Worm (Caenorhabditis elegans) whole organism, L3 larva: ENCODE results near the gene F38B6.3.

ENCODE experiments used
- R02D3.7 ChIP-seq: fragments of 150-350 bp; optimal IDR thresholded peaks from 2 replicates; lab custom pipeline; 2014; ENCODE audit warnings: missing biosample characterization, missing genetic modification characterization
- ZK546.5 ChIP-seq: sonication (generic microtip); optimal IDR thresholded peaks from 2 replicates; lab custom pipeline; 2017; ENCODE audit warnings: missing biosample characterization, missing genetic modification characterization
- ama-1 ChIP-seq: fragments of 150-350 bp; optimal IDR thresholded peaks from 2 replicates; lab custom pipeline; 2018
- ceh-16 ChIP-seq: sonication (generic microtip); optimal IDR thresholded peaks from 2 replicates; lab custom pipeline; 2017; ENCODE audit warnings: missing biosample characterization, missing genetic modification characterization
- ceh-28 ChIP-seq: fragments of 150-350 bp; optimal IDR thresholded peaks from 2 replicates; lab custom pipeline; 2014; ENCODE audit warnings: missing biosample characterization, missing genetic modification reagents, missing genetic modification characterization
- ceh-82 ChIP-seq: fragments of 150-350 bp; optimal IDR thresholded peaks from 2 replicates; lab custom pipeline; 2014; ENCODE audit warnings: missing biosample characterization, missing genetic modification characterization
- ceh-9 ChIP-seq: sonication (generic microtip); optimal IDR thresholded peaks from 2 replicates; lab custom pipeline; 2018; ENCODE audit warnings: missing biosample characterization, missing genetic modification characterization
- daf-12 ChIP-seq: fragments of 150-350 bp; optimal IDR thresholded peaks from 2 replicates; lab custom pipeline; 2014; ENCODE audit warnings: missing biosample characterization, missing genetic modification reagents, missing genetic modification characterization
- egl-27 ChIP-seq: sonication (generic microtip); optimal IDR thresholded peaks from 4 replicates; lab custom pipeline; 2017; ENCODE audit warnings: missing biosample characterization, missing genetic modification reagents, missing genetic modification characterization
- elt-2 ChIP-seq: sonication (generic microtip); optimal IDR thresholded peaks from 2 replicates; lab custom pipeline; 2016; ENCODE audit warnings: missing genetic modification reagents, mild to moderate bottlenecking, missing genetic modification characterization, missing compliant biosample characterization
- elt-3 ChIP-seq, 3 experiments: fragments of 150-350 bp in 1 of 3; sonication (generic microtip) in 2 of 3; optimal IDR thresholded peaks; 2 replicates in 2 of 3; 4 replicates in 1 of 3; lab custom pipeline; 2014 to 2017; ENCODE audit warnings: missing biosample characterization in 3 of 3, missing genetic modification characterization in 3 of 3
- eor-1 ChIP-seq, 2 experiments: fragments of 150-350 bp; optimal IDR thresholded peaks; 2 replicates each; lab custom pipeline; 2014 to 2018; ENCODE audit warnings: missing biosample characterization in 2 of 2, missing genetic modification characterization in 2 of 2
- fkh-10 ChIP-seq: sonication (generic microtip); optimal IDR thresholded peaks from 2 replicates; lab custom pipeline; 2017; ENCODE audit warnings: missing biosample characterization, missing genetic modification reagents, missing genetic modification characterization
- fkh-2 ChIP-seq: fragments of 150-350 bp; optimal IDR thresholded peaks from 2 replicates; lab custom pipeline; 2014; ENCODE audit warnings: missing biosample characterization, missing genetic modification reagents, missing genetic modification characterization
- fos-1 ChIP-seq: fragments of 150-350 bp; optimal IDR thresholded peaks from 2 replicates; lab custom pipeline; 2014; ENCODE audit warnings: missing biosample characterization, missing genetic modification characterization
- jun-1 ChIP-seq: fragments of 150-350 bp; optimal IDR thresholded peaks from 2 replicates; lab custom pipeline; 2014; ENCODE audit warnings: missing biosample characterization, missing genetic modification reagents, missing genetic modification characterization
- lin-15B ChIP-seq: fragments of 150-350 bp; optimal IDR thresholded peaks from 2 replicates; lab custom pipeline; 2014; ENCODE audit warnings: missing biosample characterization, missing genetic modification characterization
- lsy-12 ChIP-seq: sonication (generic microtip); optimal IDR thresholded peaks from 2 replicates; lab custom pipeline; 2016; ENCODE audit warnings: mild to moderate bottlenecking, missing genetic modification characterization, missing compliant biosample characterization
- mdl-1 ChIP-seq: fragments of 150-350 bp; optimal IDR thresholded peaks from 2 replicates; lab custom pipeline; 2014; ENCODE audit warnings: missing biosample characterization, missing genetic modification characterization
- mml-1 ChIP-seq: fragments of 150-350 bp; sonication (generic microtip); optimal IDR thresholded peaks from 3 replicates; lab custom pipeline; 2014; ENCODE audit warnings: missing biosample characterization, missing genetic modification characterization
- nhr-11 ChIP-seq: fragments of 150-350 bp; optimal IDR thresholded peaks from 2 replicates; lab custom pipeline; 2014; ENCODE audit warnings: missing biosample characterization, missing genetic modification characterization
- nhr-12 ChIP-seq: fragments of 150-350 bp; optimal IDR thresholded peaks from 2 replicates; lab custom pipeline; 2014; ENCODE audit warnings: missing biosample characterization, missing genetic modification characterization
- nhr-23 ChIP-seq: fragments of 150-350 bp; optimal IDR thresholded peaks from 2 replicates; lab custom pipeline; 2014; ENCODE audit warnings: missing biosample characterization, missing genetic modification reagents, missing genetic modification characterization
- nhr-25 ChIP-seq: sonication (generic microtip); optimal IDR thresholded peaks from 2 replicates; lab custom pipeline; 2017; ENCODE audit warnings: missing biosample characterization, missing genetic modification characterization
- nhr-28 ChIP-seq: fragments of 150-350 bp; optimal IDR thresholded peaks from 2 replicates; lab custom pipeline; 2014; ENCODE audit warnings: missing biosample characterization, missing genetic modification characterization
- nhr-43 ChIP-seq: sonication (generic microtip); optimal IDR thresholded peaks from 2 replicates; lab custom pipeline; 2016; ENCODE audit warnings: mild to moderate bottlenecking, missing genetic modification characterization, missing compliant biosample characterization; ENCODE audit not compliant: poor library complexity, severe bottlenecking
- nhr-67 ChIP-seq: fragments of 150-350 bp; optimal IDR thresholded peaks from 2 replicates; lab custom pipeline; 2014; ENCODE audit warnings: missing biosample characterization, missing genetic modification characterization
- nhr-76 ChIP-seq: fragments of 150-350 bp; sonication (generic microtip); optimal IDR thresholded peaks from 5 replicates; lab custom pipeline; 2014; ENCODE audit warnings: missing biosample characterization, missing genetic modification characterization
- pha-4 ChIP-seq: fragments of 150-350 bp; optimal IDR thresholded peaks from 2 replicates; lab custom pipeline; 2014; ENCODE audit warnings: missing biosample characterization, missing genetic modification reagents, missing genetic modification characterization
- pqm-1 ChIP-seq: fragments of 150-350 bp; optimal IDR thresholded peaks from 2 replicates; lab custom pipeline; 2017; ENCODE audit warnings: missing biosample characterization, missing genetic modification characterization, inconsistent platforms
- sea-2 ChIP-seq: fragments of 150-350 bp; sonication (generic microtip); optimal IDR thresholded peaks from 4 replicates; lab custom pipeline; 2014; ENCODE audit warnings: missing biosample characterization, missing genetic modification reagents, missing genetic modification characterization
- skn-1 ChIP-seq: fragments of 150-350 bp; optimal IDR thresholded peaks from 2 replicates; lab custom pipeline; 2014; ENCODE audit warnings: missing biosample characterization, missing genetic modification characterization
- snpc-4 ChIP-seq: fragments of 150-350 bp; optimal IDR thresholded peaks from 2 replicates; lab custom pipeline; 2014; ENCODE audit warnings: missing biosample characterization, missing genetic modification characterization
- unc-39 ChIP-seq: sonication (generic microtip); optimal IDR thresholded peaks from 4 replicates; lab custom pipeline; 2017; ENCODE audit warnings: missing biosample characterization, missing genetic modification characterization
- unc-62 ChIP-seq: fragments of 150-350 bp; sonication (generic microtip); optimal IDR thresholded peaks from 4 replicates; lab custom pipeline; 2014; ENCODE audit warnings: missing biosample characterization, missing genetic modification reagents, missing genetic modification characterization
- zag-1 ChIP-seq: fragments of 150-350 bp; optimal IDR thresholded peaks from 2 replicates; lab custom pipeline; 2014; ENCODE audit warnings: missing biosample characterization, missing genetic modification characterization
- ztf-11 ChIP-seq: fragments of 150-350 bp; optimal IDR thresholded peaks from 2 replicates; lab custom pipeline; 2014; ENCODE audit warnings: missing biosample characterization, missing genetic modification characterization

The F38B6.3 gene

ce11 chrX:6693331-6693730, at the start of gene F38B6.3:
F38B6.3 (plus strand) TSS chrX:6693631.
- TF ChIP-seq ztf-11 (tag; lab: Kevin White, UChicago) (no peak), ceh-9 (tag; lab: Kevin White, UChicago) (no peak), ZK546.5 (tag; lab: Kevin White, UChicago) (no peak), mml-1 (tag; lab: Kevin White, UChicago) (no peak), ama-1 (no peak), ceh-16 (no peak), lsy-12 (no peak), nhr-25 (tag; lab: Kevin White, UChicago) (no peak), unc-39 (tag; lab: Kevin White, UChicago) (no peak), ceh-82 (tag; lab: Kevin White, UChicago) (no peak), lin-15B (tag; lab: Kevin White, UChicago) (no peak), sea-2 (GFP tag; lab: Kevin White, UChicago) (no peak), snpc-4 (no peak), fkh-10 (GFP tag; lab: Kevin White, UChicago) (no peak), elt-3 (tag; optimal IDR thresholded peaks at IDR 0.05; lab: Kevin White, UChicago) (no peak), mdl-1 (tag; lab: Kevin White, UChicago) (no peak), daf-12 (tag; lab: Kevin White, UChicago) (no peak), nhr-67 (tag; lab: Kevin White, UChicago) (no peak), nhr-43 (tag; lab: Kevin White, UChicago) (no peak), nhr-76 (tag; lab: Kevin White, UChicago) (no peak)

- no peak for TF ChIP-seq ceh-28
- TF ChIP-seq pha-4 (tag; lab: Kevin White, UChicago): peak; percentile 96
- peak; percentile 76 for TF ChIP-seq pqm-1 (tag; lab: Kevin White, UChicago)
- peak; percentile 86 for TF ChIP-seq elt-2 (tag; lab: Kevin White, UChicago)
Observed at ce11 chrX:6644971-6645704, 48.3 kb upstream of the F38B6.3 start, which contains the start of gene C56E10.3. C56E10.3 (plus strand) TSS chrX:6645654.

ce11 chrX:6646387-6647061, 46.9 kb upstream of the F38B6.3 start:
- TF ChIP-seq elt-2 (tag; lab: Kevin White, UChicago) (peak; percentile 63), egl-27 (no peak), daf-12 (tag; lab: Kevin White, UChicago) (no peak), nhr-76 (tag; lab: Kevin White, UChicago) (no peak), fkh-2 (tag; lab: Kevin White, UChicago) (no peak), pha-4 (tag; lab: Kevin White, UChicago) (peak; percentile 14), eor-1 (tag; optimal IDR thresholded peaks at IDR 0.05; lab: Kevin White, UChicago) (no peak), nhr-25 (tag; lab: Kevin White, UChicago) (no peak), nhr-11 (tag; lab: Kevin White, UChicago) (no peak), pqm-1 (tag; lab: Kevin White, UChicago) (peak; percentile 64), zag-1 (tag; lab: Kevin White, UChicago) (no peak)
- TF ChIP-seq, all 47 proteins: peak for 3

- TF ChIP-seq daf-12 (tag; lab: Kevin White, UChicago) (no peak), ceh-9 (tag; lab: Kevin White, UChicago) (no peak), jun-1 (tag; lab: Kevin White, UChicago) (no peak), skn-1 (tag; lab: Kevin White, UChicago) (no peak), nhr-12 (tag; lab: Kevin White, UChicago) (no peak), fkh-2 (tag; lab: Kevin White, UChicago) (no peak), nhr-28 (no peak), fos-1 (tag; lab: Kevin White, UChicago) (no peak), nhr-43 (tag; lab: Kevin White, UChicago) (peak; percentile 66), egl-27 (no peak), mml-1 (tag; lab: Kevin White, UChicago) (no peak), nhr-23 (tag; lab: Kevin White, UChicago) (peak; percentile 10), zag-1 (tag; lab: Kevin White, UChicago) (no peak), R02D3.7 (no peak), pha-4 (tag; lab: Kevin White, UChicago) (no peak), unc-62 (no peak), ceh-28 (no peak)
- TF ChIP-seq, all 47 proteins: peak for 2
Observed at ce11 chrX:6649573-6649972, 43.9 kb upstream of the F38B6.3 start.
